Worm (Caenorhabditis elegans): Measurements from ENCODE around the gene cyp-13A7.

ce11 chrII:9755425-9755824 lies 48.0 kb upstream of the cyp-13A7 start:
- TF ChIP-seq ama-1 (optimal IDR thresholded peaks at IDR 0.05) (no peak), pros-1 (tag; optimal IDR thresholded peaks at IDR 0.05) (no peak), ceh-9 (tag; optimal IDR thresholded peaks at IDR 0.05) (no peak), sox-2 (GFP tag; IDR thresholded peaks at IDR 0.05) (no peak)
